Worm (Caenorhabditis elegans) whole organism, L1 larva: Measurements from ENCODE around the gene fars-3.
A peak's percentile ranks its signal among the peaks of the same experiment; 100 is the strongest.

Experiments
- C04F5.9 ChIP-seq: sonication (generic microtip); optimal IDR thresholded peaks from 2 replicates; lab custom pipeline; 2016; ENCODE audit warnings: missing genetic modification characterization, missing compliant biosample characterization
- F16B12.6 ChIP-seq: fragments of 150-350 bp; optimal IDR thresholded peaks from 2 replicates; lab custom pipeline; 2014; ENCODE audit warnings: missing biosample characterization, missing genetic modification characterization
- alr-1 ChIP-seq: fragments of 200-800 bp; sonication (Bioruptor generic); optimal IDR thresholded peaks from 2 replicates; lab custom pipeline; 2018; ENCODE audit warnings: borderline replicate concordance, mild to moderate bottlenecking, missing genetic modification characterization, missing compliant biosample characterization
- ceh-8 ChIP-seq: fragments of 200-800 bp; sonication (Bioruptor generic); optimal IDR thresholded peaks from 2 replicates; lab custom pipeline; 2018; ENCODE audit warnings: mild to moderate bottlenecking, missing genetic modification characterization, moderate library complexity, missing compliant biosample characterization
- ceh-82 ChIP-seq, 3 experiments: fragments of 150-350 bp in 1 of 3; sonication (generic microtip) in 2 of 3; optimal IDR thresholded peaks; 2 replicates each; lab custom pipeline; 2014 to 2017; ENCODE audit warnings: missing biosample characterization in 3 of 3, missing genetic modification characterization in 3 of 3
- ceh-90 ChIP-seq: sonication (generic microtip); optimal IDR thresholded peaks from 2 replicates; lab custom pipeline; 2016; ENCODE audit warnings: missing genetic modification characterization, missing compliant biosample characterization
- ces-1 ChIP-seq: fragments of 150-350 bp; optimal IDR thresholded peaks from 2 replicates; lab custom pipeline; 2014; ENCODE audit warnings: missing biosample characterization, missing genetic modification reagents, missing genetic modification characterization
- dsc-1 ChIP-seq: sonication (generic microtip); optimal IDR thresholded peaks from 2 replicates; lab custom pipeline; 2016; ENCODE audit warnings: mild to moderate bottlenecking, missing genetic modification characterization, missing compliant biosample characterization
- efl-1 ChIP-seq, 4 experiments: fragments of 150-350 bp; optimal IDR thresholded peaks in 3 of 4; peaks in 1 of 4; 1 replicate in 1 of 4; 2 replicates in 3 of 4; lab custom pipeline; 2014; ENCODE audit warnings: missing biosample characterization in 2 of 4, missing genetic modification characterization in 2 of 4, missing genetic modification reagents in 2 of 4
- egl-27 ChIP-seq, 2 experiments: fragments of 150-350 bp in 1 of 2; sonication (generic microtip); optimal IDR thresholded peaks; 3 replicates each; lab custom pipeline; 2017 to 2018; ENCODE audit warnings: missing biosample characterization in 2 of 2, missing genetic modification characterization in 2 of 2, missing genetic modification reagents in 2 of 2
- elt-2 ChIP-seq: sonication (generic microtip); optimal IDR thresholded peaks from 2 replicates; lab custom pipeline; 2016; ENCODE audit warnings: missing genetic modification characterization, mild to moderate bottlenecking, inconsistent platforms, missing compliant biosample characterization, missing genetic modification reagents
- elt-3 ChIP-seq, 6 experiments: fragments of 150-350 bp in 1 of 6; sonication (generic microtip); optimal IDR thresholded peaks; 2 replicates each; lab custom pipeline; 2017 to 2018; ENCODE audit warnings: missing biosample characterization in 6 of 6, missing genetic modification characterization in 6 of 6, inconsistent platforms in 1 of 6
- ets-5 ChIP-seq: fragments of 200-800 bp; sonication (Bioruptor generic); IDR thresholded peaks from 2 replicates; pipeline ENCODE4 v1.3.6; 2022; ENCODE audit warnings: missing genetic modification characterization, missing compliant biosample characterization
- fkh-10 ChIP-seq: sonication (generic microtip); optimal IDR thresholded peaks from 2 replicates; lab custom pipeline; 2017; ENCODE audit warnings: missing biosample characterization, missing genetic modification reagents, missing genetic modification characterization
- fkh-4 ChIP-seq: sonication (generic microtip); optimal IDR thresholded peaks from 2 replicates; lab custom pipeline; 2016; ENCODE audit warnings: missing compliant biosample characterization, missing genetic modification characterization, borderline replicate concordance
- fkh-8 ChIP-seq: sonication (generic microtip); optimal IDR thresholded peaks from 2 replicates; lab custom pipeline; 2016; ENCODE audit warnings: mild to moderate bottlenecking, missing genetic modification characterization, missing compliant biosample characterization
- fos-1 ChIP-seq: fragments of 150-350 bp; optimal IDR thresholded peaks from 2 replicates; lab custom pipeline; 2014; ENCODE audit warnings: missing biosample characterization, missing genetic modification characterization
- grh-1 ChIP-seq: fragments of 200-800 bp; sonication (Bioruptor generic); IDR thresholded peaks from 2 replicates; pipeline ENCODE4 v1.3.6; 2022; ENCODE audit warnings: missing genetic modification reagents, missing genetic modification characterization, missing compliant biosample characterization
- hlh-17 ChIP-seq: fragments of 200-800 bp; sonication (Bioruptor generic); optimal IDR thresholded peaks from 2 replicates; lab custom pipeline; 2018; ENCODE audit warnings: missing genetic modification characterization, mild to moderate bottlenecking, missing compliant biosample characterization, moderate library complexity, borderline replicate concordance
- hlh-4 ChIP-seq: sonication (generic microtip); optimal IDR thresholded peaks from 2 replicates; lab custom pipeline; 2016; ENCODE audit warnings: mild to moderate bottlenecking, missing genetic modification characterization, missing compliant biosample characterization
- hpl-2 ChIP-seq: fragments of 150-350 bp; optimal IDR thresholded peaks from 2 replicates; lab custom pipeline; 2014; ENCODE audit warnings: missing biosample characterization, missing genetic modification reagents, missing genetic modification characterization
- irx-1 ChIP-seq: sonication (generic microtip); optimal IDR thresholded peaks from 2 replicates; lab custom pipeline; 2016; ENCODE audit warnings: missing genetic modification characterization, missing compliant biosample characterization
- jun-1 ChIP-seq: fragments of 150-350 bp; optimal IDR thresholded peaks from 2 replicates; lab custom pipeline; 2014; ENCODE audit warnings: missing biosample characterization, missing genetic modification reagents, missing genetic modification characterization
- lin-15B ChIP-seq: fragments of 150-350 bp; sonication (generic microtip); optimal IDR thresholded peaks from 3 replicates; lab custom pipeline; 2014; ENCODE audit warnings: missing biosample characterization, missing genetic modification characterization
- lin-35 ChIP-seq, 2 experiments: fragments of 150-350 bp; optimal IDR thresholded peaks; 2 replicates each; lab custom pipeline; 2014; ENCODE audit warnings: missing biosample characterization in 2 of 2, missing genetic modification characterization in 2 of 2, missing genetic modification reagents in 2 of 2
- lsy-2 ChIP-seq, 2 experiments: fragments of 150-350 bp; optimal IDR thresholded peaks; 2 replicates each; lab custom pipeline; 2014; ENCODE audit warnings: missing biosample characterization in 2 of 2, missing genetic modification characterization in 2 of 2
- mab-9 ChIP-seq: fragments of 200-800 bp; sonication (Bioruptor generic); IDR thresholded peaks from 2 replicates; pipeline ENCODE4 v1.3.6; 2022; ENCODE audit warnings: missing genetic modification reagents, missing genetic modification characterization, missing compliant biosample characterization
- mdl-1 ChIP-seq, 2 experiments: fragments of 150-350 bp; optimal IDR thresholded peaks; 2 replicates each; lab custom pipeline; 2014 to 2017; ENCODE audit warnings: missing biosample characterization in 2 of 2, missing genetic modification characterization in 2 of 2, inconsistent platforms in 1 of 2
- mef-2 ChIP-seq: fragments of 150-350 bp; optimal IDR thresholded peaks from 2 replicates; lab custom pipeline; 2014; ENCODE audit warnings: missing biosample characterization, missing genetic modification characterization
- mep-1 ChIP-seq: fragments of 150-350 bp; optimal IDR thresholded peaks from 2 replicates; lab custom pipeline; 2014; ENCODE audit warnings: missing biosample characterization, missing genetic modification characterization
- nhr-12 ChIP-seq: sonication (generic microtip); optimal IDR thresholded peaks from 2 replicates; lab custom pipeline; 2017; ENCODE audit warnings: missing biosample characterization, missing genetic modification characterization
- nhr-19 ChIP-seq: fragments of 200-800 bp; sonication (Bioruptor generic); conservative IDR thresholded peaks from 2 replicates; pipeline ENCODE4 v1.3.6; 2022; ENCODE audit warnings: missing genetic modification characterization, missing compliant biosample characterization
- nhr-237 ChIP-seq: fragments of 150-350 bp; optimal IDR thresholded peaks from 2 replicates; lab custom pipeline; 2014; ENCODE audit warnings: missing biosample characterization, missing genetic modification characterization
- nhr-28 ChIP-seq: fragments of 150-350 bp; optimal IDR thresholded peaks from 2 replicates; lab custom pipeline; 2014; ENCODE audit warnings: missing biosample characterization, missing genetic modification characterization
- nhr-47 ChIP-seq: sonication (generic microtip); optimal IDR thresholded peaks from 2 replicates; lab custom pipeline; 2016; ENCODE audit warnings: mild to moderate bottlenecking, missing genetic modification characterization, moderate library complexity, missing compliant biosample characterization
- nhr-84 ChIP-seq: sonication (generic microtip); optimal IDR thresholded peaks from 2 replicates; lab custom pipeline; 2017; ENCODE audit warnings: missing biosample characterization, missing genetic modification characterization
- nhr-85 ChIP-seq: sonication (generic microtip); peaks from one replicate; lab custom pipeline; 2016; ENCODE audit warnings: missing genetic modification characterization, inconsistent platforms, missing compliant biosample characterization
- nhr-90 ChIP-seq: sonication (generic microtip); optimal IDR thresholded peaks from 2 replicates; lab custom pipeline; 2016; ENCODE audit warnings: mild to moderate bottlenecking, missing genetic modification characterization, missing compliant biosample characterization; ENCODE audit not compliant: poor library complexity
- pag-3 ChIP-seq: sonication (generic microtip); optimal IDR thresholded peaks from 2 replicates; lab custom pipeline; 2017; ENCODE audit warnings: missing genetic modification characterization, mild to moderate bottlenecking, missing compliant biosample characterization, antibody characterized with exemption, borderline replicate concordance; ENCODE audit not compliant: insufficient read depth
- skn-1 ChIP-seq: fragments of 150-350 bp; optimal IDR thresholded peaks from 2 replicates; lab custom pipeline; 2014; ENCODE audit warnings: missing biosample characterization, missing genetic modification characterization
- snu-23 ChIP-seq: sonication (generic microtip); optimal IDR thresholded peaks from 2 replicates; lab custom pipeline; 2016; ENCODE audit warnings: missing genetic modification characterization, missing compliant biosample characterization
- swsn-7 ChIP-seq: sonication (generic microtip); optimal IDR thresholded peaks from 2 replicates; lab custom pipeline; 2016; ENCODE audit warnings: missing genetic modification characterization, missing compliant biosample characterization
- tbx-2 ChIP-seq: sonication (generic microtip); optimal IDR thresholded peaks from 2 replicates; lab custom pipeline; 2016; ENCODE audit warnings: missing genetic modification characterization, missing compliant biosample characterization
- tlp-1 ChIP-seq: fragments of 150-350 bp; optimal IDR thresholded peaks from 2 replicates; lab custom pipeline; 2014; ENCODE audit warnings: missing biosample characterization, missing genetic modification characterization
- unc-130 ChIP-seq: fragments of 150-350 bp; optimal IDR thresholded peaks from 2 replicates; lab custom pipeline; 2017; ENCODE audit warnings: missing biosample characterization, missing genetic modification characterization, inconsistent platforms
- unc-30 ChIP-seq: sonication (generic microtip); optimal IDR thresholded peaks from 2 replicates; lab custom pipeline; 2017; ENCODE audit warnings: missing biosample characterization, missing genetic modification characterization
- unc-86 ChIP-seq: sonication (generic microtip); optimal IDR thresholded peaks from 2 replicates; lab custom pipeline; 2016; ENCODE audit warnings: missing genetic modification characterization, missing compliant biosample characterization
- vab-15 ChIP-seq: sonication (generic microtip); optimal IDR thresholded peaks from 2 replicates; lab custom pipeline; 2017; ENCODE audit warnings: missing genotype, mild to moderate bottlenecking, missing genetic modification characterization, missing compliant biosample characterization
- xbp-1 ChIP-seq: sonication (generic microtip); optimal IDR thresholded peaks from 2 replicates; lab custom pipeline; 2016; ENCODE audit warnings: missing genetic modification characterization, missing compliant biosample characterization
- zip-4 ChIP-seq: fragments of 200-800 bp; sonication (Bioruptor generic); optimal IDR thresholded peaks from 2 replicates; lab custom pipeline; 2018; ENCODE audit warnings: mild to moderate bottlenecking, missing genetic modification characterization, moderate library complexity, missing compliant biosample characterization
- ztf-4 ChIP-seq: fragments of 150-350 bp; optimal IDR thresholded peaks from 2 replicates; lab custom pipeline; 2014; ENCODE audit warnings: missing biosample characterization, missing genetic modification characterization

Gene fars-3

ce11 chrII:8440792-8441191 lies 23.9 kb upstream of the fars-3 start (continued):
- TF ChIP-seq fkh-10 (GFP tag; lab: Kevin White, UChicago) (no peak), nhr-12 (tag; lab: Kevin White, UChicago) (no peak), ceh-82 (tag; optimal IDR thresholded peaks at IDR 0.05; lab: Kevin White, UChicago) (no peak), hlh-17 (GFP tag; lab: Kevin White, UChicago) (no peak), mef-2 (tag; lab: Kevin White, UChicago) (no peak), elt-3 (tag; optimal IDR thresholded peaks at IDR 0.05; lab: Kevin White, UChicago) (peak in 5 of 6 experiments; percentile 19 to 98 (median 87)), C04F5.9 (tag; lab: Kevin White, UChicago) (no peak), ces-1 (no peak), hpl-2 (GFP tag; lab: Kevin White, UChicago) (no peak), nhr-90 (tag; lab: Kevin White, UChicago) (peak; percentile 52), mab-9 (GFP tag; lab: Robert Waterston, UW) (no peak), nhr-19 (GFP tag; lab: Robert Waterston, UW) (peak; percentile 37), pag-3 (tag; lab: Kevin White, UChicago) (no peak), alr-1 (tag; lab: Kevin White, UChicago) (no peak), ztf-4 (tag; lab: Kevin White, UChicago) (no peak), snu-23 (GFP tag; lab: Kevin White, UChicago) (peak; percentile 48), unc-130 (no peak), fos-1 (no peak), zip-4 (no peak), swsn-7 (no peak), irx-1 (tag; lab: Kevin White, UChicago) (no peak), tbx-2 (peak; percentile 30), nhr-237 (tag; lab: Kevin White, UChicago) (no peak), ceh-8 (GFP tag; lab: Kevin White, UChicago) (no peak), ets-5 (GFP tag; lab: Robert Waterston, UW) (no peak), vab-15 (tag; lab: Kevin White, UChicago) (no peak), unc-86 (tag; lab: Kevin White, UChicago) (no peak), nhr-28 (tag; lab: Kevin White, UChicago) (no peak), efl-1 (optimal IDR thresholded peaks at IDR 0.05; lab: Kevin White, UChicago) (no peak), efl-1 (GFP tag; optimal IDR thresholded peaks at IDR 0.05 in 1 of 2; lab: Kevin White, UChicago) (peak in 1 of 2 experiments; percentile 90), nhr-47 (no peak), unc-30 (tag; lab: Kevin White, UChicago) (no peak), ceh-90 (no peak), mdl-1 (tag; optimal IDR thresholded peaks at IDR 0.05; lab: Kevin White, UChicago) (peak in 1 of 2 experiments; percentile 51), lin-15B (tag; lab: Kevin White, UChicago) (no peak), F16B12.6 (tag; lab: Kevin White, UChicago) (no peak), lsy-2 (tag; optimal IDR thresholded peaks at IDR 0.05; lab: Kevin White, UChicago) (no peak), grh-1 (GFP tag; lab: Robert Waterston, UW) (no peak), skn-1 (tag; lab: Kevin White, UChicago) (no peak), egl-27 (tag; optimal IDR thresholded peaks at IDR 0.05; lab: Kevin White, UChicago) (no peak), xbp-1 (tag; lab: Kevin White, UChicago) (no peak), tlp-1 (tag; lab: Kevin White, UChicago) (no peak), nhr-85 (tag; lab: Kevin White, UChicago) (peak; percentile 95), jun-1 (tag; lab: Kevin White, UChicago) (no peak), fkh-4 (tag; lab: Kevin White, UChicago) (no peak), mep-1 (peak; percentile 5), hlh-4 (no peak), dsc-1 (tag; lab: Kevin White, UChicago) (no peak), elt-2 (tag; lab: Kevin White, UChicago) (no peak), lin-35 (GFP tag; optimal IDR thresholded peaks at IDR 0.05; lab: Kevin White, UChicago) (no peak), fkh-8 (tag; lab: Kevin White, UChicago) (no peak), nhr-84 (tag; lab: Kevin White, UChicago) (no peak)
